Fruit fly (Drosophila melanogaster) whole organism, embryonic: Measurements from ENCODE around the gene Cyt-c1L.

Source experiments
- Atf6 ChIP-seq: fragments of 200-800 bp; sonication (Bioruptor generic); IDR thresholded peaks from 2 replicates; pipeline ENCODE4 v1.3.6; 2022; ENCODE audit warnings: missing biosample characterization, missing genetic modification characterization
- Blimp-1 ChIP-seq: fragments of 200-800 bp; sonication (Bioruptor generic); optimal IDR thresholded peaks from 3 replicates; lab custom pipeline; 2018; ENCODE audit warnings: missing biosample characterization, missing genetic modification characterization, mild to moderate bottlenecking, moderate library complexity, missing genetic modification reagents
- CG12391 ChIP-seq: fragments of 200-800 bp; sonication (Bioruptor generic); optimal IDR thresholded peaks from 3 replicates; lab custom pipeline; 2018; ENCODE audit warnings: missing biosample characterization, mild to moderate bottlenecking, missing genetic modification characterization, moderate library complexity
- CG12942 ChIP-seq: fragments of 200-800 bp; sonication (Bioruptor generic); optimal IDR thresholded peaks from 3 replicates; lab custom pipeline; 2016; ENCODE audit warnings: missing biosample characterization, missing genetic modification characterization
- CG13287 ChIP-seq: fragments of 200-800 bp; sonication (Bioruptor generic); IDR thresholded peaks from 2 replicates; pipeline ENCODE4 v1.3.6; 2022; ENCODE audit warnings: missing biosample characterization, missing genetic modification characterization; ENCODE audit not compliant: partially characterized antibody
- CG14667 ChIP-seq: fragments of 200-800 bp; sonication (Bioruptor generic); IDR thresholded peaks from 2 replicates; pipeline ENCODE4 v1.3.6; 2022; ENCODE audit warnings: missing biosample characterization, missing genetic modification characterization
- CG14860 ChIP-seq: fragments of 200-800 bp; sonication (Bioruptor generic); IDR thresholded peaks from 3 replicates; pipeline ENCODE4 v1.3.6; 2022; ENCODE audit warnings: missing biosample characterization, missing genetic modification characterization; ENCODE audit not compliant: partially characterized antibody
- CG15696 ChIP-seq: fragments of 200-800 bp; sonication (Bioruptor generic); optimal IDR thresholded peaks from 2 replicates; lab custom pipeline; 2019; ENCODE audit warnings: missing biosample characterization, mild to moderate bottlenecking, missing genetic modification characterization, moderate library complexity
- CG17328 ChIP-seq: fragments of 200-800 bp; sonication (Bioruptor generic); IDR thresholded peaks from 2 replicates; pipeline ENCODE4 v1.3.6; 2022; ENCODE audit warnings: missing biosample characterization, missing genetic modification characterization
- CG17361 ChIP-seq: fragments of 200-800 bp; sonication (Bioruptor generic); IDR thresholded peaks from 3 replicates; pipeline ENCODE4 v1.3.6; 2022; ENCODE audit warnings: missing biosample characterization, missing genetic modification characterization
- CG17829 ChIP-seq: fragments of 200-800 bp; optimal IDR thresholded peaks from 2 replicates; lab custom pipeline; 2019; ENCODE audit warnings: missing biosample characterization, mild to moderate bottlenecking, missing genetic modification characterization, moderate library complexity
- CG2120 ChIP-seq: fragments of 200-800 bp; sonication (Bioruptor generic); optimal IDR thresholded peaks from 3 replicates; lab custom pipeline; 2016; ENCODE audit warnings: missing biosample characterization, missing genetic modification characterization
- CG2712 ChIP-seq: fragments of 200-800 bp; optimal IDR thresholded peaks from 3 replicates; lab custom pipeline; 2019; ENCODE audit warnings: missing biosample characterization, mild to moderate bottlenecking, missing genetic modification characterization, moderate library complexity
- CG3065 ChIP-seq: fragments of 200-800 bp; sonication (Bioruptor generic); optimal IDR thresholded peaks from 2 replicates; lab custom pipeline; 2016; ENCODE audit warnings: missing biosample characterization, missing genetic modification characterization
- CG3838 ChIP-seq: fragments of 200-800 bp; sonication (Bioruptor generic); optimal IDR thresholded peaks from 3 replicates; lab custom pipeline; 2016; ENCODE audit warnings: missing biosample characterization, missing genetic modification characterization
- CG4328 ChIP-seq: fragments of 200-800 bp; sonication (Bioruptor generic); optimal IDR thresholded peaks from 3 replicates; lab custom pipeline; 2017; ENCODE audit warnings: missing biosample characterization, missing genetic modification reagents, missing genetic modification characterization
- CG4424 ChIP-seq: fragments of 200-800 bp; sonication (Bioruptor generic); optimal IDR thresholded peaks from 3 replicates; lab custom pipeline; 2016; ENCODE audit warnings: missing biosample characterization, missing genetic modification characterization
- CG6791 ChIP-seq: fragments of 200-800 bp; sonication (Bioruptor generic); IDR thresholded peaks from 3 replicates; pipeline ENCODE4 v1.3.6; 2022; ENCODE audit warnings: missing biosample characterization, missing genetic modification characterization; ENCODE audit not compliant: partially characterized antibody
- CG8089 ChIP-seq: fragments of 200-800 bp; sonication (Bioruptor generic); optimal IDR thresholded peaks from 3 replicates; lab custom pipeline; 2016; ENCODE audit warnings: missing biosample characterization, missing genetic modification characterization
- CoRest ChIP-seq: fragments of 200-800 bp; sonication (Bioruptor generic); optimal IDR thresholded peaks from 3 replicates; lab custom pipeline; 2018; ENCODE audit warnings: missing biosample characterization, mild to moderate bottlenecking, missing genetic modification characterization, moderate library complexity
- Dref ChIP-seq: fragments of 200-800 bp; sonication (Bioruptor generic); IDR thresholded peaks from 2 replicates; pipeline ENCODE4 v1.3.6; 2022; ENCODE audit warnings: missing biosample characterization, missing genetic modification characterization
- E2f2 ChIP-seq: fragments of 200-800 bp; sonication (Bioruptor generic); IDR thresholded peaks from 2 replicates; pipeline ENCODE4 v1.3.6; 2022; ENCODE audit warnings: missing biosample characterization, missing genetic modification characterization
- ERR ChIP-seq: fragments of 200-800 bp; sonication (Bioruptor generic); optimal IDR thresholded peaks from 2 replicates; lab custom pipeline; 2016; ENCODE audit warnings: missing biosample characterization, missing genetic modification characterization
- Elba2 ChIP-seq: fragments of 200-800 bp; sonication (Bioruptor generic); optimal IDR thresholded peaks from 3 replicates; lab custom pipeline; 2016; ENCODE audit warnings: missing biosample characterization, missing genetic modification characterization
- Hmr ChIP-seq: fragments of 200-800 bp; sonication (Bioruptor generic); optimal IDR thresholded peaks from 3 replicates; lab custom pipeline; 2017; ENCODE audit warnings: mild to moderate bottlenecking, missing biosample characterization, missing genetic modification reagents, missing genetic modification characterization
- MESR4 ChIP-seq: fragments of 200-800 bp; sonication (Bioruptor generic); optimal IDR thresholded peaks from 2 replicates; lab custom pipeline; 2018; ENCODE audit warnings: missing biosample characterization, mild to moderate bottlenecking, missing genetic modification characterization, moderate library complexity
- Mad ChIP-seq: fragments of 200-800 bp; sonication (Bioruptor generic); optimal IDR thresholded peaks from 2 replicates; lab custom pipeline; 2016; ENCODE audit warnings: missing biosample characterization, missing genetic modification characterization
- NC2α ChIP-seq: fragments of 200-800 bp; sonication (Bioruptor generic); optimal IDR thresholded peaks from 2 replicates; lab custom pipeline; 2016; ENCODE audit warnings: missing biosample characterization, missing genetic modification characterization
- Nf-YB ChIP-seq: fragments of 200-800 bp; sonication (Bioruptor generic); optimal IDR thresholded peaks from 3 replicates; lab custom pipeline; 2019; ENCODE audit warnings: missing biosample characterization, mild to moderate bottlenecking, missing genetic modification characterization, moderate library complexity
- PHDP ChIP-seq: fragments of 200-800 bp; sonication (Bioruptor generic); optimal IDR thresholded peaks from 3 replicates; lab custom pipeline; 2018; ENCODE audit warnings: missing biosample characterization, mild to moderate bottlenecking, missing genetic modification characterization, moderate library complexity
- Rfx ChIP-seq: fragments of 200-800 bp; sonication (Bioruptor generic); IDR thresholded peaks from 2 replicates; pipeline ENCODE4 v1.3.6; 2022; ENCODE audit warnings: missing biosample characterization, missing genetic modification characterization
- ac ChIP-seq: fragments of 200-800 bp; sonication (Bioruptor generic); optimal IDR thresholded peaks from 3 replicates; lab custom pipeline; 2017; ENCODE audit warnings: missing biosample characterization, mild to moderate bottlenecking, missing genetic modification characterization
- al ChIP-seq: fragments of 200-800 bp; sonication (Bioruptor generic); IDR thresholded peaks from 2 replicates; pipeline ENCODE4 v1.3.6; 2022; ENCODE audit warnings: missing biosample characterization, missing genetic modification characterization
- aop ChIP-seq: fragments of 200-800 bp; sonication (Bioruptor generic); IDR thresholded peaks from 2 replicates; pipeline ENCODE4 v1.3.6; 2022; ENCODE audit warnings: missing biosample characterization, missing genetic modification characterization
- caup ChIP-seq: fragments of 200-800 bp; sonication (Bioruptor generic); optimal IDR thresholded peaks from 3 replicates; lab custom pipeline; 2017; ENCODE audit warnings: missing biosample characterization, mild to moderate bottlenecking, missing genetic modification characterization, moderate library complexity; ENCODE audit not compliant: severe bottlenecking
- ci ChIP-seq: fragments of 200-800 bp; sonication (Bioruptor generic); IDR thresholded peaks from 3 replicates; pipeline ENCODE4 v1.3.6; 2022; ENCODE audit warnings: missing biosample characterization, missing genetic modification characterization
- crp ChIP-seq, 2 experiments: fragments of 200-800 bp; sonication (Bioruptor generic); optimal IDR thresholded peaks; 2 replicates in 1 of 2; 3 replicates in 1 of 2; lab custom pipeline; 2017; ENCODE audit warnings: missing biosample characterization in 2 of 2, missing genetic modification characterization in 2 of 2, mild to moderate bottlenecking in 1 of 2, moderate library complexity in 1 of 2
- eve ChIP-seq, 2 experiments: fragments of >200 bp; optimal IDR thresholded peaks; 2 replicates each; lab custom pipeline; 2017; ENCODE audit warnings: missing biosample characterization in 2 of 2, missing genetic modification characterization in 2 of 2
- hb ChIP-seq: fragments of 200-800 bp; sonication (Bioruptor generic); IDR thresholded peaks from 3 replicates; pipeline ENCODE4 v1.3.6; 2022; ENCODE audit warnings: missing biosample characterization, missing genetic modification characterization; ENCODE audit not compliant: partially characterized antibody
- hth ChIP-seq: fragments of >200 bp; optimal IDR thresholded peaks from 2 replicates; lab custom pipeline; 2017; ENCODE audit warnings: inconsistent platforms
- inv ChIP-seq: fragments of 200-800 bp; sonication (Bioruptor generic); IDR thresholded peaks from 2 replicates; pipeline ENCODE4 v1.3.6; 2022; ENCODE audit warnings: missing biosample characterization, missing genetic modification characterization; ENCODE audit not compliant: partially characterized antibody
- mirr ChIP-seq: fragments of 200-800 bp; sonication (Bioruptor generic); optimal IDR thresholded peaks from 3 replicates; lab custom pipeline; 2018; ENCODE audit warnings: missing biosample characterization, mild to moderate bottlenecking, missing genetic modification characterization
- nerfin-2 ChIP-seq: fragments of 200-800 bp; sonication (Bioruptor generic); IDR thresholded peaks from 2 replicates; pipeline ENCODE4 v1.3.6; 2022; ENCODE audit warnings: missing biosample characterization, missing genetic modification characterization; ENCODE audit not compliant: partially characterized antibody
- nmo ChIP-seq: fragments of 200-800 bp; sonication (Bioruptor generic); optimal IDR thresholded peaks from 2 replicates; lab custom pipeline; 2018; ENCODE audit warnings: missing biosample characterization, mild to moderate bottlenecking, missing genetic modification characterization, moderate library complexity
- p53 ChIP-seq: fragments of 200-800 bp; sonication (Bioruptor generic); optimal IDR thresholded peaks from 2 replicates; lab custom pipeline; 2016; ENCODE audit warnings: missing biosample characterization, missing genetic modification characterization
- schlank ChIP-seq: fragments of 200-800 bp; sonication (Bioruptor generic); optimal IDR thresholded peaks from 2 replicates; lab custom pipeline; 2018; ENCODE audit warnings: missing biosample characterization, mild to moderate bottlenecking, missing genetic modification characterization
- sug ChIP-seq: fragments of 200-800 bp; optimal IDR thresholded peaks from 2 replicates; lab custom pipeline; 2019; ENCODE audit warnings: missing biosample characterization, mild to moderate bottlenecking, missing genetic modification characterization, moderate library complexity
- tap ChIP-seq: fragments of 200-800 bp; optimal IDR thresholded peaks from 3 replicates; lab custom pipeline; 2019; ENCODE audit warnings: missing biosample characterization, mild to moderate bottlenecking, missing genetic modification characterization, moderate library complexity
- trh ChIP-seq: fragments of 200-800 bp; sonication (Bioruptor generic); optimal IDR thresholded peaks from 2 replicates; lab custom pipeline; 2016; ENCODE audit warnings: missing biosample characterization, missing genetic modification characterization
- wor ChIP-seq: fragments of 200-800 bp; sonication (Bioruptor generic); IDR thresholded peaks from 2 replicates; pipeline ENCODE4 v1.3.6; 2022; ENCODE audit warnings: missing biosample characterization, missing genetic modification characterization

The Cyt-c1L gene

dm6 chr3R:29219948-29220347 is 16.0 kb upstream of the Cyt-c1L start, which contains the start of gene eEF1gamma (continued):
- peak; percentile 96 for TF ChIP-seq CG6791 (GFP tag; lab: Robert Waterston, UW)
- peak; percentile 95 for TF ChIP-seq PHDP (tag; lab: Kevin White, UChicago)
- TF ChIP-seq aop (GFP tag; lab: Robert Waterston, UW) = no peak
- TF ChIP-seq CG2120 (GFP tag; lab: Kevin White, UChicago) = peak; percentile 85
- TF ChIP-seq NC2α = peak; percentile 93
- no peak for TF ChIP-seq hth (lab: Kevin White, UChicago)
- TF ChIP-seq CG4424 = peak; percentile 94
- peak; percentile 86 for TF ChIP-seq CG12942 (GFP tag; lab: Kevin White, UChicago)
- TF ChIP-seq CG3838 = peak; percentile 89
- peak; percentile 92 for TF ChIP-seq CG13287 (GFP tag; lab: Robert Waterston, UW)
- peak; percentile 91 for TF ChIP-seq CG2712 (tag; lab: Kevin White, UChicago)
- peak; percentile 83 for TF ChIP-seq Nf-YB
- peak; percentile 90 for TF ChIP-seq trh (GFP tag; lab: Kevin White, UChicago)
- peak; percentile 82 for TF ChIP-seq ERR (GFP tag; lab: Kevin White, UChicago)
- peak; percentile 95 for TF ChIP-seq CG12391 (tag; lab: Kevin White, UChicago)
- TF ChIP-seq nmo (GFP tag; lab: Kevin White, UChicago) = peak; percentile 92
- TF ChIP-seq caup = peak; percentile 99
- TF ChIP-seq CG3065 = peak; percentile 92
- TF ChIP-seq al (GFP tag; lab: Robert Waterston, UW) = peak; percentile 91
- TF ChIP-seq ac = peak; percentile 92
- TF ChIP-seq CoRest (tag; lab: Kevin White, UChicago) = peak; percentile 89
- TF ChIP-seq sug (tag; lab: Kevin White, UChicago) = peak; percentile 93
- peak; percentile 71 for TF ChIP-seq Blimp-1 (GFP tag; lab: Kevin White, UChicago)
- peak; percentile 82 for TF ChIP-seq E2f2 (GFP tag; lab: Robert Waterston, UW)
- peak; percentile 96 for TF ChIP-seq Mad (GFP tag; lab: Kevin White, UChicago)
- TF ChIP-seq MESR4 (GFP tag; lab: Kevin White, UChicago) = peak; percentile 97
- peak; percentile 98 for TF ChIP-seq Rfx (GFP tag; lab: Robert Waterston, UW)
- peak; percentile 70 for TF ChIP-seq Elba2 (GFP tag; lab: Kevin White, UChicago)
- peak; percentile 97 for TF ChIP-seq CG8089 (GFP tag; lab: Kevin White, UChicago)
- TF ChIP-seq Dref (GFP tag; lab: Robert Waterston, UW) = peak; percentile 88
- TF ChIP-seq schlank (tag; lab: Kevin White, UChicago) = peak; percentile 96
- no peak for TF ChIP-seq eve (GFP tag; optimal IDR thresholded peaks at IDR 0.05; lab: Kevin White, UChicago)
- peak; percentile 97 for TF ChIP-seq CG4328 (GFP tag; lab: Kevin White, UChicago)
- peak; percentile 83 for TF ChIP-seq CG14667 (GFP tag; lab: Robert Waterston, UW)
- peak; percentile 97 for TF ChIP-seq CG17328 (GFP tag; lab: Robert Waterston, UW)
- TF ChIP-seq CG14860 = peak; percentile 93
- TF ChIP-seq CG17829 = peak; percentile 91
- peak; percentile 99 for TF ChIP-seq mirr (GFP tag; lab: Kevin White, UChicago)
- peak; percentile 98 for TF ChIP-seq Hmr (GFP tag; lab: Kevin White, UChicago)
- peak; percentile 93 for TF ChIP-seq CG17361
- TF ChIP-seq nerfin-2 (GFP tag; lab: Robert Waterston, UW) = peak; percentile 96
- peak; percentile 92 for TF ChIP-seq inv (GFP tag; lab: Robert Waterston, UW)
- peak; percentile 77 for TF ChIP-seq CG15696 (tag; lab: Kevin White, UChicago)
- peak in 1 of 2 experiments; percentile 71 for TF ChIP-seq crp (GFP tag; optimal IDR thresholded peaks at IDR 0.05; lab: Kevin White, UChicago)
- peak; percentile 93 for TF ChIP-seq p53 (GFP tag; lab: Kevin White, UChicago)
- TF ChIP-seq Atf6 (GFP tag; lab: Robert Waterston, UW) = peak; percentile 94
- TF ChIP-seq ci = peak; percentile 99
- peak; percentile 94 for TF ChIP-seq hb
- TF ChIP-seq wor (GFP tag; lab: Robert Waterston, UW) = peak; percentile 57
- TF ChIP-seq tap (tag; lab: Kevin White, UChicago) = peak; percentile 79
